Worm (Caenorhabditis elegans) whole organism, L4/young adult: ENCODE data around the gene C36E8.6.

Experiments used
- W03F9.2 ChIP-seq: fragments of 150-350 bp; optimal IDR thresholded peaks from 2 replicates; lab custom pipeline; 2014; ENCODE audit warnings: missing biosample characterization, missing genetic modification characterization
- dao-5 ChIP-seq: sonication (generic microtip); optimal IDR thresholded peaks from 2 replicates; lab custom pipeline; 2016; ENCODE audit warnings: missing genotype, missing genetic modification characterization, moderate library complexity, missing compliant biosample characterization
- him-1 ChIP-seq: sonication (generic microtip); optimal IDR thresholded peaks from 2 replicates; lab custom pipeline; 2016; ENCODE audit warnings: missing genotype, missing genetic modification reagents, missing genetic modification characterization, missing compliant biosample characterization

The C36E8.6 gene

DNA sequence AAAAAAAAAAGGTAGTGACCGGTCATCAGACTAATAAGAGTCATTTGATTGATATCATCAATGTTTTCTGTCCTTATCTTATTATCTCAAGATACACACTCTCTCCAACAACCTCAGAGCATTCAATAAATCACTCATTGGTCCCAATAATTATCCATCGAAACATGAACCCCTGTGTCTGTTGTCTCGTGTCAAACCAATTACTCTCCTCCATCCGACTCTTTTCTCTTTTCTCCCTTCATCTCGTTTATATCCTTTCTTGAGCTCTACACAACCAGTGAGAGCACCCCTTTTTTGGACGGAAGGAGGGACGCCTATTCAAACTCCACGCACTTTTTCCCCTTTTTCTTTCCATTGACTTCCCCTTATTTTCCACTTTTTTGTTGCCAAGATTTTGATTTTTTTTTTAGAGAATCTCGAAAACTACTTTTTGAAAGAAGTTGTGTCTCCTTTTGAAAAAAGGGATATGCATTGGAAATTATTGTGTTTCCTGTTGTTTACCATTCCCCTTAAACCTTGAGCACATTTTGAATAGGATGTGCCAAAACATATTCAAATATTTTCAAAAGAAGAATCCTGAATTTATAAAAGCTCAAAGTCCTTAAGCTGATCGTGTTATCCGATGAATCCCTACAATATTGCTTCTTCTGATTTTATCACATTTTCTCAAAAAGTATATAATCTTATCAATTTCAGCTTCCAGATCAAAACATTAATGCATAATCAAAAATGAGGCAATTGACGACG is 17.8 kb downstream of the C36E8.6 start, which contains the start of gene pxd-1:
TSS of gene pxd-1 (plus strand) at position 697 of the 747 bp plus-strand sequence.
- TF ChIP-seq dao-5 (tag; lab: Kevin White, UChicago) = no peak
- TF ChIP-seq W03F9.2 (tag; lab: Kevin White, UChicago) = no peak
- TF ChIP-seq him-1 (tag; lab: Kevin White, UChicago) = no peak

DNA sequence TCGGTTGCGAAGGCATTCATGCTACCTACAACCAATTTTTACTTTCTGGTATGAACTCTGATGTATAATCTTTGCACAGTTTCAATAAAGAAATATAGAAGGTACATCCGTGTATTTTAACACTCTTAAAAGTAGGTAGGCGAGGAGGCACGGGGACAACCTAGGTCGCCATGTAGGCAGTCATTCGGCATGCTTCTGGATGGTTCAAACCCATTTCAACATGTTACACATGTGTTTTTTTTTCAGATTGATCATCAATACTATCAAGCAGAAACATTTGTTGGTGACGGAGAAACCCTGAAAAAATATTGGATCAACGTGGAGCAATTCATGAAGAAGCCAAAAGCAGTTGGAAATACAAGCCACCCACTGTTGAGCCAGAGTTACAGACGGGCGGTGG is 19.2 kb downstream of the C36E8.6 start:
- TF ChIP-seq him-1 (tag; lab: Kevin White, UChicago) (no peak), W03F9.2 (tag; lab: Kevin White, UChicago) (no peak)

DNA sequence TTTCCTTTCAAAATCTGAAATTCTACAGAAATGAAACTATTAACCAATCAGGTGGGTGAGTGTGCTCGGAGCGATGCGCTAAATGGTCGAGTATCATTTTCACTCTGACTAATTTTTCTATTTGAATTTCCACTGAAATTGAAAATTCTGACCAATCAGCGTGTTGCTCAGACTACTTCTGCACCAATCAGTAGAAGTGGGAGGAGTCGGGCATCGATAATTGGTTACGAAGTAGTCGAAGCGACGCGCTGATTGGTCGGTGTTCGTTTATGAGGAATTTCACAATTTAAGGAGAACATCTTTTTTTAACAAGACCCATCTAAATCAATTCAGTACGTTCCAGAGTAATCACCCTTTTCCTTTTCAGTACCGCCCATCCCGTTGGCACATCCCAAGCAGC is 21.3 kb downstream of the C36E8.6 start:
- TF ChIP-seq W03F9.2 (tag; lab: Kevin White, UChicago) = no peak
- TF ChIP-seq dao-5 (tag; lab: Kevin White, UChicago) = no peak
- TF ChIP-seq him-1 (tag; lab: Kevin White, UChicago) = no peak

DNA sequence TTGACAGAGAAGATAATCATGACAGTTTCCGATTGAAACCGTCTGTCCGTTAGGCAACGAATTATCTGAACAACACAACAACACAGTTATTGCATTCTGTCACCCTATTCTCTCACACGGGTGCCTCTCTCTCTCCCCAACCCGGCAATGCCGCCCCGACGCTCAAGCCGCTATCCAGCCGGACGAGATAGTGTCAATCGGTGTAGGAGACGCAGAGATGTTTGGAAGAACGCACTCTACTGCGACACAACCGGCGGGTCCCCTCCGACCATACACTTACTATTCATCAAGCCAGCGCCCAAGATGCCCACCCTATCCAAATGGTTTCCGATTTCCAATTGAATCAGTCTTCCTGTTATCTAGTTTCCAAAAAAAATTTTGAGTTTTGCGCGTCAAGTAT is 22.3 kb downstream of the C36E8.6 start:
- TF ChIP-seq dao-5 (tag; lab: Kevin White, UChicago) (no peak), W03F9.2 (tag; lab: Kevin White, UChicago) (no peak), him-1 (tag; lab: Kevin White, UChicago) (no peak)

DNA sequence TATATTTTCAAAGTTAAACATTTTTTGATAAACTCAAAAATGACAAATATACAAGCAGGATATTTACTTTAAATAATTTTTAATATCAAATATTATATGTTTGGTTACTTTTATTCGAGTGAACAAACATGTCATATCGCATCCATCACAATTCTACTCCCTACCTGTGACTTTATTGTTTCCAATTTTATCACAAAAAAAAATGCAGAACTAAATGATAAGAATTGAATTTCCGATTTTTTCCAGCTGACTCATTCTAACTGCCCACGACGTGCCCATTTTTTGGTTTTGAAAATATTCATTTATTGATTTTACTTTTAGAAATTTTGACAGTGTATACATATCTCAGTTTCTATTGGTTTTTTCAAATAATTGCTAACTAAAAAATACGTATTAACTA is 23.1 kb downstream of the C36E8.6 start:
- TF ChIP-seq dao-5 (tag; lab: Kevin White, UChicago) (no peak), W03F9.2 (tag; lab: Kevin White, UChicago) (no peak), him-1 (tag; lab: Kevin White, UChicago) (no peak)

DNA sequence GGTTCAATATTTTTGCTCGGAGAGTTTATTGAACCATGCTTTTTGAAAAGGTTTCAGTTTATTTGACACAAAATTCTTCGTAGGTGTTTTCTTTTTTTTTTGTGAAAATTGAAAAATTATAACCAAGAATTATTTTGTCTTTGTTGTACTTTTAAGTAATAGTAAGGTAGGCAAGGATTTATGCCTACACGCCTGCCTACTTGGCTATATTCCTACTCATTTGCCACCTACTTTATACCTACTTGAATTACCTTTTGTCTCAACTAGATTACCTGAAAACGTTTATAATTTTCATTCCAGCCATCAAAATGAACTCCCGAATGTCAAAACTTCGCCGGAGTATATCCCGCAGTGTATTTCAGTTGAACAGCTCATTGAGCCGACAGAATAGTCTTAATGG is 24.2 kb downstream of the C36E8.6 start, which contains the start of gene C36E8.4:
TSS of gene C36E8.4 (plus strand) at position 301 of the 400 bp plus-strand sequence.
- TF ChIP-seq W03F9.2 (tag; lab: Kevin White, UChicago) (no peak), him-1 (tag; lab: Kevin White, UChicago) (no peak), dao-5 (tag; lab: Kevin White, UChicago) (no peak)

DNA sequence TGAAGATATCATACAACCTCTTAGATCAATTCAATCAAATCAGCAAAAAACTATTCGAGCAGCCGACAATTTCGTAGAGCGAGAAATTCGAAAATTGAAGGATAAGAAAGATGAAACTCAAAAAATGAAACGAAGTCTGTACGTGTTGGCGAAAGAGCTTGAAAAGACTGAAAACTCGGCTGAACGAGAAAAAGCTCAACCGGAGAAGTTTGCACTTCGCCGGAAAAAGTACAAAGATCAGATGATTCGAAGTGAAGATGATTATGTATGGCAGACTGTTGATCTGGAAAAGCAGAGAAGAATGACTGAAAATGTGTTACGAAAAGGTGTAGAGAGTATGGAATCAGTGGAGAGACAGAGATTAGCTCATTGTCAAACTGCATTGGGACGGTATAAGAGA is 25.2 kb downstream of the C36E8.6 start:
- TF ChIP-seq him-1 (tag; lab: Kevin White, UChicago) (no peak), dao-5 (tag; lab: Kevin White, UChicago) (no peak), W03F9.2 (tag; lab: Kevin White, UChicago) (no peak)

DNA sequence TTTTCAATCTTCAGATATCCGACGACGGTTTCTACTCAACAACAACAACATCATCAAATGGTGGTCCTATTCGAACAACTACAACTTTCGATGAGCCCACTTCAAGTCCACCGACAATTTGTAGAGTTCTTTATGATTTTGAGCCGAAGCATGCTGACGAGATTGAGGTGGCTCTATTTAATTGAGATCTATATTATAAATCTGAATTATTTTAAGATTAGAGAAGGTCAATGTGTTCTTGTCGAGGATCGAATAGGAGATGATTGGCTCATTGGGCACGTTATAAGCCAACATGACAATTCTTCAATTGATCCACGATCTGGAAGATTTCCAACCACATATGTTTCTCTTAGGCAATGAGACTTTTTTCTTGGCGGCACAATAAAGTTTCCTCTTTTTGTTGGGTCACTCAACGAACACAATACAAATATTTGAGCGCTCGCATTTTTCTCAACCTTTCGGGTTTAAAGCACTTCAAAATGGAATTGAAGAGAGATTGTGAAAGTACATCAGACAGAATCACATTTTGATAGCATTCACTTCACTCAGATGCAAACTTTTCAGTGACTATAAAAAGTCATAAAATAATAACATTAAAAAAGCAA is 27.6 kb downstream of the C36E8.6 start:
- TF ChIP-seq him-1 (tag; lab: Kevin White, UChicago) (no peak), dao-5 (tag; lab: Kevin White, UChicago) (no peak), W03F9.2 (tag; lab: Kevin White, UChicago) (no peak)

DNA sequence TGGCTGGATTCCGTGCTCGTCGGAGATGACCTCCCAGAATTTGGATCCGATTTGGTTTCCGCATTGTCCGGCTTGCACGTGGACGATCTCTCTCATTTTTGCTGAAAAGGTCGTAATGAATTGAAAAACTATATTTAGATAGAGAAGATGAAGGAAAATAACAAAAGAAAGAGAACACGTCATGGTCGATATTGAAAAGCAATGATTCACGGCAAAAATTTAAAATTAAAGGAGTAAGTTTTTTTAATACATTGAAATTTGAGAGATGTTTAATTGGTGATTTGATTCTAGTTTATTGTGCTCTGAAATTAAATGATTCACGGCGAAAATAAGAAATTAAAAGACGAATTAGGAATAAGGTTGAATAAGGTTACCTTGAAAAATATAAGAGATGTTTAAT is 29.7 kb downstream of the C36E8.6 start, which contains the start of gene tbb-2:
TSS of gene tbb-2 (minus strand) at position 101 of the 400 bp plus-strand sequence.
- TF ChIP-seq him-1 (tag; lab: Kevin White, UChicago) = no peak
- TF ChIP-seq dao-5 (tag; lab: Kevin White, UChicago) = no peak
- TF ChIP-seq W03F9.2 (tag; lab: Kevin White, UChicago) = no peak

DNA sequence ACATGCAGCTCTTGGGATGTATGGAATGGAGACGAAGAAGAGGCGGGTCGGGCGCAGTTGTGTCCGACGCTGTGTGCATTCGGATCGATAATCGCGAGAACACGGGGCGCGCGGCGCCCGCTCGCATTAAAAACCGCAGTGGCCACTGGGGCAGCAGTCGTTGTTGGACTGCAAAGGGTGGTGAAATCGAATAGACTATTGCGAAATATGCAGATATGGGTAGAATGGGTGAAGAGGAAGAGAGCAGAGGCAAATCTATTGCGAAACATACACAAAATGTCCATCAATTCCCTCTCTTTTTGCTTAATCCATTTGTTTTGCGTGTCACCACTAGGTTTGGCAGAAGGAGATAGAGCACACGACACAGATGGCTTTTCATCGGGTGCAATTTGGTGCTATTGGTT is 30.2 kb downstream of the C36E8.6 start:
- TF ChIP-seq him-1 (tag; lab: Kevin White, UChicago) = peak; percentile 79
- no peak for TF ChIP-seq dao-5 (tag; lab: Kevin White, UChicago)
- TF ChIP-seq W03F9.2 (tag; lab: Kevin White, UChicago) = no peak

DNA sequence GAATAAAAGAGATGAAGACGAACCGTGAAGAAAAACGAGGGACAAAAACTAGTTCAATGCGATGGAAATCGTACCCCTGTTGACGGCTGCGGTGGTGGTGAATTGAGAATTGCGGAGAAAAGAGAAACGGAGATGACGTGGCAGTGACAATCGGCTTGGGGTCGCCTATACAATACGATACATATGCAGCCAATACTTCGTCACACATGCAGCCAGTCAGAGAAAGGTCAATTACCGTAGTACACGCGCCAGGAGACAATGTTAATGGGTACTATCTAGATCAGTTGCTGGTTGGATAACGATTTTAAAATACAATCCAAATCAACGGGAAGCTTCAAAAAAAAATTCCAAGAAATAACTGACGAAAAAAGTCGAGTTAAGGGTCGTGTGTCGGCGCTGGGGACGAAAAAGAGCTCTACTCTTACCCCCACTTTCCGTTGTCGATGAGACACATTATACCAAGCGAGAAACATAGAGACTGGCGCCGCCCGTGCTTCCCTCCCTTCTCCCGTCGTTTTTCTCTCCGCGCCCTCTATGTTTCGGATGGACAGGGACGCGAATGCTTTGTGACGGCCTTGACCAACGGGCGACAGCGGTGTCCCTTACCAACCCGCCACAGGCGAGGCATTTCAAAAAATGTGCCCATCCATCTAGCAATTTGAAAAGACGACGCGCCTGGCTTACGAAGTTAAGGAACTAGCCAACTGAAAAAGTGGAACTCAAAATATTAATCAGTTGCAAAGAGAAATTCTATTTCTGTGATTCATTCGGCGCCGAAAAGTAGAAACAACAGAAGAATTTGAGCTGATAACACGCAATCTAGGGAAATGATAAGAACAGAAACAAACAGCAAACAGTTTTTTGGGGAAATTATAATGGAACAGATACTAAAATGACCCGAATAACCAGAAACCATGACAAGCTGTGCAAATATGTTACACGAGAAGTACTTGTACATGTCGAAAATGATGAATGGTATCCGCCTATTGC is 31.0 kb downstream of the C36E8.6 start:
- no peak for TF ChIP-seq him-1 (tag; lab: Kevin White, UChicago)
- no peak for TF ChIP-seq dao-5 (tag; lab: Kevin White, UChicago)
- TF ChIP-seq W03F9.2 (tag; lab: Kevin White, UChicago) = no peak

DNA sequence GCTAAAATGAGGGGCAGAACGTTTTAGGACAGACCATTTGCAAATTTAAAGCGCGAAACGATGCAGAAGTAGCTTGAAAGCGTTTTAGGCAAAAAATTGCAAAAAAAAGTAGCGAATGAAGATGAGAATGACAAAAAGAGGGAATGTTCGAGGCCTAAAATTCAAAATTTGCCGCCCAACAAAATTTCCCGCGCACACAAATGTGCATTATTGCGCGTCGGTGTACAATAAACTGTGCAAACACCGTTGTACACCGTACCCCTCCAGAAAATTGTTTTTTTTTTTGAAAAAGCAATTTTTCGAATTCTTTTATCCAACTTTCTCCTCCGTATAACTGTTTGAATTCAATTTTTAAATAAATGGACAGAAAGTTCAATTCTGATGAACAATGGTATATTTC is 31.9 kb downstream of the C36E8.6 start, which contains the start of gene snpc-3.4:
TSS of gene snpc-3.4 (plus strand) at position 237 of the 400 bp plus-strand sequence.
- TF ChIP-seq dao-5 (tag; lab: Kevin White, UChicago) (no peak), W03F9.2 (tag; lab: Kevin White, UChicago) (peak; percentile 76), him-1 (tag; lab: Kevin White, UChicago) (peak; percentile 50)
